Fruit fly (Drosophila melanogaster): ENCODE results near the gene Ogg1.

- TF ChIP-seq Sin3A (optimal IDR thresholded peaks at IDR 0.05), result no peak
- no peak for TF ChIP-seq psq (optimal IDR thresholded peaks at IDR 0.05)
- TF ChIP-seq insv (optimal IDR thresholded peaks at IDR 0.05), result no peak
- TF ChIP-seq ttk (optimal IDR thresholded peaks at IDR 0.05), result no peak
These were observed 34.9 kb upstream of the Ogg1 start for dm6 chrX:8655228-8655627.

Data from Kc167 (cell line).